Worm (Caenorhabditis elegans) whole organism, midembryonic: ENCODE measurements around the gene nspa-9.

ENCODE experiments used
- T22C8.4 ChIP-seq: fragments of 200-800 bp; sonication (Bioruptor generic); IDR thresholded peaks from 2 replicates; pipeline ENCODE4 v1.3.6; 2022; ENCODE audit warnings: missing genetic modification characterization, missing compliant biosample characterization
- cog-1 ChIP-seq: sonication (generic microtip); optimal IDR thresholded peaks from 2 replicates; lab custom pipeline; 2016; ENCODE audit warnings: missing genetic modification characterization, missing compliant biosample characterization
- flt-1 ChIP-seq: fragments of 200-800 bp; sonication (Bioruptor generic); IDR thresholded peaks from 2 replicates; pipeline ENCODE4 v1.3.6; 2022; ENCODE audit warnings: missing genetic modification characterization, missing compliant biosample characterization
- klf-2 ChIP-seq: fragments of 200-800 bp; sonication (Bioruptor generic); conservative IDR thresholded peaks from 2 replicates; pipeline ENCODE4 v1.3.6; 2022; ENCODE audit warnings: missing genetic modification reagents, missing genetic modification characterization, missing compliant biosample characterization
- med-1 ChIP-seq: sonication (generic microtip); optimal IDR thresholded peaks from 2 replicates; lab custom pipeline; 2017; ENCODE audit warnings: missing genetic modification characterization, mild to moderate bottlenecking, missing compliant biosample characterization, antibody characterized with exemption, missing genetic modification reagents; ENCODE audit not compliant: insufficient read depth
- ref-1 ChIP-seq: fragments of 200-800 bp; sonication (Bioruptor generic); conservative IDR thresholded peaks from 2 replicates; pipeline ENCODE4 v1.3.6; 2022; ENCODE audit warnings: missing genetic modification reagents, missing genetic modification characterization, missing compliant biosample characterization
- tab-1 ChIP-seq: fragments of 200-800 bp; sonication (Bioruptor generic); IDR thresholded peaks from 2 replicates; pipeline ENCODE4 v1.3.6; 2022; ENCODE audit warnings: missing genetic modification characterization, missing compliant biosample characterization
- ztf-23 ChIP-seq: fragments of 200-800 bp; sonication (Bioruptor generic); IDR thresholded peaks from 2 replicates; pipeline ENCODE4 v1.3.6; 2022; ENCODE audit warnings: missing genetic modification reagents, missing genetic modification characterization, missing compliant biosample characterization
- ztf-29 ChIP-seq: fragments of 200-800 bp; sonication (Bioruptor generic); IDR thresholded peaks from 2 replicates; pipeline ENCODE4 v1.3.6; 2022; ENCODE audit warnings: missing genetic modification reagents, missing genetic modification characterization, missing compliant biosample characterization

nspa-9 gene

ce11 chrX:11716463-11716960 lies 22.3 kb upstream of the nspa-9 start, which contains the start of gene C44C10.9:
TSS of gene C44C10.9 (minus strand) at chrX:11716513.
- TF ChIP-seq med-1 (GFP tag; lab: Kevin White, UChicago) (no peak), ztf-23 (GFP tag; lab: Robert Waterston, UW) (no peak), flt-1 (GFP tag; lab: Robert Waterston, UW) (no peak), T22C8.4 (no peak), klf-2 (GFP tag; lab: Robert Waterston, UW) (no peak), ztf-29 (GFP tag; lab: Robert Waterston, UW) (no peak), ref-1 (no peak), cog-1 (tag; lab: Kevin White, UChicago) (no peak), tab-1 (no peak)

DNA sequence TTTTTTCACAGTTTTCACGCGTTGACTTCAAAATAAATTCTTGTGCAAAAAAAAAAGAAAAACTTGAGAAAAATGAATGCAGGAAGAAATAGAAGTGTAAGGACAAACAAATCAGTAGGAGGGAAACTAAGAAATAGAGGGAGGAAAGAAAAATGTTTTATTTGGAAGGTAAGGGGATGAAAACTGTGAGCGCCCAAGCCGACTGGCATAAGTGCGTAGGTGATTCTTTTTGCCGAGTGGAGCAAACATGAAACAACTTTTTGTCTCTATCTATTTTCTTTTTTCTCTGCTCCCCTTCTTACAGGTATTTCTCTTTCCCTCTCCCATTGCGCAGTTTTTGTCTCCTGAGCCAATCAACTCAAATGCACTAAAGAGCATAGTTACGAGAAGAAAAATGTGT lies 20.1 kb upstream of the nspa-9 start:
- TF ChIP-seq klf-2 (GFP tag; lab: Robert Waterston, UW): no peak
- TF ChIP-seq cog-1 (tag; lab: Kevin White, UChicago): no peak
- TF ChIP-seq T22C8.4: no peak
- TF ChIP-seq ztf-23 (GFP tag; lab: Robert Waterston, UW): no peak
- no peak for TF ChIP-seq flt-1 (GFP tag; lab: Robert Waterston, UW)
- no peak for TF ChIP-seq ref-1
- no peak for TF ChIP-seq tab-1
- TF ChIP-seq med-1 (GFP tag; lab: Kevin White, UChicago): no peak

ce11 chrX:11720058-11720457 lies 18.8 kb upstream of the nspa-9 start:
- no peak for TF ChIP-seq cog-1 (tag; lab: Kevin White, UChicago)
- no peak for TF ChIP-seq ztf-23 (GFP tag; lab: Robert Waterston, UW)
- no peak for TF ChIP-seq ref-1
- no peak for TF ChIP-seq T22C8.4

DNA sequence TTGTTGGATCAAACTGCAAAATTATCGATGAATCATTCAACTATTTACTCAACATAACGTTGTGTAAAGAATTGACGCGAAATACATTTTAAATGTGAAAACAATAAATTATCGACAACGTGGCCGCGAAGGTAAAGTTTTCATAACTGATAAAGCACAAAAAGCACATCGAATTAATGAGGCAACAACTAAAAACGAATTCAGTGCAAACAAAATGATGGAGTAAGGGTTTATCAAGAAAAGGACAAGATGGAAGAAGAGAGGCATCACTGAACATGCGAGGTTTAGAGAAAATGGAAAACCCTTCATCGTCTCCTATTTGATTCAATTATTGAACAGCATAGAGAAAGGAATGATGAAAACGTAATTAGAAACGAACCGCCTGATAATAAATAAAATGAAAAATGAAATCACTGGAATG lies 15.1 kb upstream of the nspa-9 start, which contains the start of gene D1053.4:
TSS of gene D1053.4 (minus strand) at position 20 of the 421 bp plus-strand sequence.
- TF ChIP-seq ref-1 (no peak), T22C8.4 (no peak), flt-1 (GFP tag; lab: Robert Waterston, UW) (no peak), med-1 (GFP tag; lab: Kevin White, UChicago) (no peak), tab-1 (no peak), klf-2 (GFP tag; lab: Robert Waterston, UW) (no peak), cog-1 (tag; lab: Kevin White, UChicago) (no peak), ztf-23 (GFP tag; lab: Robert Waterston, UW) (no peak), ztf-29 (GFP tag; lab: Robert Waterston, UW) (no peak)

DNA sequence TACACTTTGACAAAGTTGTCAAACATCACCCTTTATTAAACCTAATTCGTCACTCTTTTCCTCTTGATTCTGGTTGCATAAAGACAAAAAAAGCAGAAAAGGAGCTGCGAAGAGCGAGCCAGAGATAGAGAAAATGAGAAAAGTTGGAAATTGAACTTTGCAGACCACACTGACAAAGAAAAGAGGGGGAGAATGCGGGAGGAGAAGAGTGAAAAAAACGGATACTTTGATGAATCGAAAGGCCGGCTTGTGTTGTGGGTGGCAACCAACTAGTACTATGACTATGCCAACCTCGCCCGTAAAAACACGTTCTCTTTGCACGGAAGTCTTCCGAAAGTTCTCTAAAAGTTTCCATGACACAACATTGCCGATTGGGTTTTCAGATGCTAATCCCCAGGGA lies 13.2 kb upstream of the nspa-9 start:
- TF ChIP-seq tab-1 (no peak), ztf-29 (GFP tag; lab: Robert Waterston, UW) (no peak), T22C8.4 (no peak), ref-1 (no peak), ztf-23 (GFP tag; lab: Robert Waterston, UW) (no peak), klf-2 (GFP tag; lab: Robert Waterston, UW) (no peak), flt-1 (GFP tag; lab: Robert Waterston, UW) (no peak), cog-1 (tag; lab: Kevin White, UChicago) (no peak), med-1 (GFP tag; lab: Kevin White, UChicago) (no peak)

DNA sequence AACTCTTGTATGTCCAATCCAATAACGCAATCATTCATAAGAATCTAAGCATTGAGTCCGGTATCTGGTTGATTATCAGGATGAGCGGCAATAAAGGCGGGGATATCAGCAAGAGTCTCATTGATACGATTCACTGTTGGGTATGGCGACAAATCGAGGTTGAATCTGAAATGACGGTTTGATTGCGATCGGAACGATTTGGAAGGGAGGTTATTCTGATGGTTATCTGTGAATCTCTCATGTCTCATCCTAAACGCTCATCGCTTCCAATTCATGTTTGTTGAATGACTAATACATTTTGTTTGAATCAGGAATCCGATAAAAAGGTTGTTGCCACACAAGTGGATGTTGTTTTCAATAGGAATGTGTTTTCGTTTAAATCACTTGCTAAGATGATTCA lies 12.4 kb upstream of the nspa-9 start:
- TF ChIP-seq T22C8.4 (no peak), ref-1 (no peak), klf-2 (GFP tag; lab: Robert Waterston, UW) (no peak), ztf-29 (GFP tag; lab: Robert Waterston, UW) (no peak), flt-1 (GFP tag; lab: Robert Waterston, UW) (no peak), cog-1 (tag; lab: Kevin White, UChicago) (no peak), med-1 (GFP tag; lab: Kevin White, UChicago) (no peak), tab-1 (no peak), ztf-23 (GFP tag; lab: Robert Waterston, UW) (no peak)

DNA sequence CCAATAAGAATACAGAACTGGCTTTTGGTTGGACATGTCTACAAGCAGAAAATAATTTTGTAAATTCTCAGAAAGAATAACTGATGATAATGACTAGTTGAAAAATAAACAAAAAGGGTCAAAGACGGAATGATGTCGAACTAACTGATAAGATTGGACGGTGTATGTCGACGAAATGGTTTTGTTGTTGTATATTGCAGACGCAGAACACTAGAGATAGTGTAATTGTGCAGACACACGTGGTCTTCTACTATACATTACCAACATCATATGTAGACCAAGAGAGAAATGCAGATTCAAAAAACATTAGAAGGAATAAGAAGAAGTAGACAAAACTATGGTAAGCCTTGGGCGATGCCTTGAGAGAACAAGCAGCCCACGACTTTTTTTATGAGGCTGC lies 11.1 kb upstream of the nspa-9 start, which contains the start of the genes gst-42 and D1053.2:
TSS of gene gst-42 (minus strand) at position 176 of the 400 bp plus-strand sequence.
TSS of gene D1053.2 (plus strand) at position 391 of the 400 bp plus-strand sequence.
- no peak for TF ChIP-seq cog-1 (tag; lab: Kevin White, UChicago)

DNA sequence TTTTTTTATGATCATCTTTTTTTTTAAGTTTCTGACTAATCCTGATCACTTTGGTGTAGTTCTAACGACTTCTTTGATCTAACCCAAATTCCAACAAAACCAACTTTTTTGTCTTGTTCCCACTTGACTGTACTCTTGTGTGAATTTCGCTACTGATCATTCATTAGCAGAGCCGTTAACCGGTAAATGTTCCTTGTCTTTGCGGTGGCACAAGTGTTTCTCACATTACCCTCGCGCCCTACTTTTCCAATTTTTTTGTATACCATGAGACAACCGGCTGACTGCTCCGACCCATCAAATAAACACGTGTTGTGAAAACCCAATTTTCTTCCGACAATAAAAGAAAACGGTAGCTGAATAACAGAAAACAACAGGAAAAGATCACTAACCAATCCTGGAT lies 6.1 kb upstream of the nspa-9 start:
- TF ChIP-seq klf-2 (GFP tag; lab: Robert Waterston, UW): no peak
- no peak for TF ChIP-seq ref-1
- TF ChIP-seq ztf-29 (GFP tag; lab: Robert Waterston, UW): no peak
- no peak for TF ChIP-seq ztf-23 (GFP tag; lab: Robert Waterston, UW)
- no peak for TF ChIP-seq med-1 (GFP tag; lab: Kevin White, UChicago)
- TF ChIP-seq flt-1 (GFP tag; lab: Robert Waterston, UW): no peak
- no peak for TF ChIP-seq cog-1 (tag; lab: Kevin White, UChicago)
- no peak for TF ChIP-seq tab-1
- TF ChIP-seq T22C8.4: no peak

- TF ChIP-seq ref-1 (no peak), klf-2 (GFP tag; lab: Robert Waterston, UW) (no peak), T22C8.4 (no peak), cog-1 (tag; lab: Kevin White, UChicago) (no peak)
Measured at ce11 chrX:11734110-11734509, 4.7 kb upstream of the nspa-9 start.

ce11 chrX:11737053-11737452 lies 1.8 kb upstream of the nspa-9 start, which contains the start of gene D1053.3:
TSS of gene D1053.3 (minus strand) at chrX:11737153.
- TF ChIP-seq ref-1: no peak
- TF ChIP-seq cog-1 (tag; lab: Kevin White, UChicago): no peak
- no peak for TF ChIP-seq med-1 (GFP tag; lab: Kevin White, UChicago)
- TF ChIP-seq klf-2 (GFP tag; lab: Robert Waterston, UW): no peak
- TF ChIP-seq flt-1 (GFP tag; lab: Robert Waterston, UW): no peak
- no peak for TF ChIP-seq T22C8.4
- TF ChIP-seq ztf-29 (GFP tag; lab: Robert Waterston, UW): no peak
- no peak for TF ChIP-seq tab-1
- TF ChIP-seq ztf-23 (GFP tag; lab: Robert Waterston, UW): no peak
